Worm (Caenorhabditis elegans) whole organism, late embryonic: ENCODE results near the gene K02E2.11.

Experiments
- K02D7.2 ChIP-seq: sonication (generic microtip); optimal IDR thresholded peaks from 2 replicates; lab custom pipeline; 2017; ENCODE audit warnings: mild to moderate bottlenecking, missing genetic modification characterization, missing compliant biosample characterization
- ahr-1 ChIP-seq: sonication (generic microtip); optimal IDR thresholded peaks from 2 replicates; lab custom pipeline; 2016; ENCODE audit warnings: missing genetic modification characterization, missing compliant biosample characterization
- ama-1 ChIP-seq: fragments of 150-350 bp; optimal IDR thresholded peaks from 2 replicates; lab custom pipeline; 2014
- ceh-45 ChIP-seq: fragments of 200-800 bp; sonication (Bioruptor generic); IDR thresholded peaks from 2 replicates; pipeline ENCODE4 v1.3.6; 2022; ENCODE audit warnings: missing genetic modification reagents, missing genetic modification characterization, missing compliant biosample characterization
- ceh-6 ChIP-seq: fragments of 200-800 bp; sonication (Bioruptor generic); optimal IDR thresholded peaks from 2 replicates; lab custom pipeline; 2018; ENCODE audit warnings: mild to moderate bottlenecking, missing genetic modification characterization, missing compliant biosample characterization
- che-1 ChIP-seq: sonication (generic microtip); optimal IDR thresholded peaks from 2 replicates; lab custom pipeline; 2016; ENCODE audit warnings: mild to moderate bottlenecking, missing genetic modification characterization, missing compliant biosample characterization
- elt-2 ChIP-seq: sonication (generic microtip); optimal IDR thresholded peaks from 2 replicates; lab custom pipeline; 2016; ENCODE audit warnings: missing genetic modification reagents, missing genetic modification characterization, missing compliant biosample characterization
- fkh-6 ChIP-seq: sonication (generic microtip); optimal IDR thresholded peaks from 2 replicates; lab custom pipeline; 2016; ENCODE audit warnings: missing genetic modification characterization, missing compliant biosample characterization
- hlh-15 ChIP-seq: sonication (generic microtip); optimal IDR thresholded peaks from 2 replicates; lab custom pipeline; 2016; ENCODE audit warnings: missing genetic modification characterization, missing compliant biosample characterization
- nhr-11 ChIP-seq: fragments of 150-350 bp; optimal IDR thresholded peaks from 2 replicates; lab custom pipeline; 2014; ENCODE audit warnings: missing biosample characterization, missing genetic modification characterization
- pha-2 ChIP-seq: sonication (generic microtip); optimal IDR thresholded peaks from 2 replicates; lab custom pipeline; 2017; ENCODE audit warnings: mild to moderate bottlenecking, missing genetic modification characterization, missing compliant biosample characterization
- pqm-1 ChIP-seq: sonication (generic microtip); optimal IDR thresholded peaks from 2 replicates; lab custom pipeline; 2016; ENCODE audit warnings: missing genetic modification characterization, missing compliant biosample characterization

DNA sequence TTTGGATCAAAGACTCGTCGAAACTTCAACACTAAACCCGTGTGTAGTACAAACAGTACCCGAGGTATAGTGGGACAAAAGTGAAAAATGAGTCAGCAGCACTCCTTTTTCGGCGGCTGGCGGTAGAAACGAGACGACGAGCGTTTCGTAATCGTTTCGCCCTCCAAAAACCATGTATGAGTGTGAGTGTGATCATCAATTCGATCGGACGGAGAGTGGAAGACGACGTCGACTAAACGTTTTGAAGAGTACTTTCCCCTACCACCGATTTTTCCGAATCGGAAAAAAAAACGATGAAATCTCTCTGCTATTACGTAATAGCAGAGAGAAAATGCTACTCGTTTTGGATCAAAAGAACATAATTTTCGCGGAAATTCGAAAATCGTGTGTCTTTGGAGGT lies 32.3 kb downstream of the K02E2.11 start:
- TF ChIP-seq pha-2 (tag; lab: Kevin White, UChicago) (no peak), ceh-6 (GFP tag; lab: Kevin White, UChicago) (no peak), ama-1 (no peak), pqm-1 (tag; lab: Kevin White, UChicago) (no peak), ahr-1 (tag; lab: Kevin White, UChicago) (no peak), che-1 (no peak), fkh-6 (tag; lab: Kevin White, UChicago) (no peak), elt-2 (tag; lab: Kevin White, UChicago) (no peak), hlh-15 (tag; lab: Kevin White, UChicago) (no peak), nhr-11 (no peak), K02D7.2 (tag; lab: Kevin White, UChicago) (no peak), ceh-45 (GFP tag; lab: Robert Waterston, UW) (no peak)
